Fruit fly (Drosophila melanogaster) whole organism, embryonic: ENCODE measurements around the gene CG42455.

Experiments
- Bgb ChIP-seq: fragments of 200-800 bp; sonication (Bioruptor generic); IDR thresholded peaks from 2 replicates; pipeline ENCODE4 v1.3.6; 2022; ENCODE audit warnings: missing biosample characterization, missing genetic modification characterization; ENCODE audit not compliant: partially characterized antibody
- Bteb2 ChIP-seq: fragments of 200-800 bp; sonication (Bioruptor generic); optimal IDR thresholded peaks from 2 replicates; lab custom pipeline; 2016; ENCODE audit warnings: missing biosample characterization, missing genetic modification characterization
- CG14050 ChIP-seq: fragments of 200-800 bp; sonication (Bioruptor generic); IDR thresholded peaks from 3 replicates; pipeline ENCODE4 v1.3.6; 2022; ENCODE audit warnings: missing biosample characterization, missing genetic modification characterization
- CG15514 ChIP-seq: fragments of 200-800 bp; sonication (Bioruptor generic); optimal IDR thresholded peaks from 3 replicates; lab custom pipeline; 2017; ENCODE audit warnings: missing biosample characterization, missing genetic modification characterization, mild to moderate bottlenecking, moderate library complexity, missing genetic modification reagents
- CG17361 ChIP-seq: fragments of 200-800 bp; sonication (Bioruptor generic); IDR thresholded peaks from 3 replicates; pipeline ENCODE4 v1.3.6; 2022; ENCODE audit warnings: missing biosample characterization, missing genetic modification characterization
- CG18619 ChIP-seq: fragments of 200-800 bp; sonication (Bioruptor generic); optimal IDR thresholded peaks from 3 replicates; lab custom pipeline; 2017; ENCODE audit warnings: missing biosample characterization, mild to moderate bottlenecking, missing genetic modification characterization
- CG2120 ChIP-seq: fragments of 200-800 bp; sonication (Bioruptor generic); optimal IDR thresholded peaks from 3 replicates; lab custom pipeline; 2016; ENCODE audit warnings: missing biosample characterization, missing genetic modification characterization
- CG2678 ChIP-seq: fragments of 200-800 bp; sonication (Bioruptor generic); optimal IDR thresholded peaks from 3 replicates; lab custom pipeline; 2019; ENCODE audit warnings: missing biosample characterization, mild to moderate bottlenecking, missing genetic modification characterization, moderate library complexity
- CG31388 ChIP-seq: fragments of 200-800 bp; sonication (Bioruptor generic); optimal IDR thresholded peaks from 2 replicates; lab custom pipeline; 2016; ENCODE audit warnings: missing biosample characterization, missing genetic modification characterization
- CG3407 ChIP-seq: fragments of 200-800 bp; sonication (Bioruptor generic); optimal IDR thresholded peaks from 2 replicates; lab custom pipeline; 2018; ENCODE audit warnings: missing biosample characterization, mild to moderate bottlenecking, missing genetic modification characterization
- CG3726 ChIP-seq: fragments of 200-800 bp; sonication (Bioruptor generic); IDR thresholded peaks from 3 replicates; pipeline ENCODE4, ENCODE4 v1.3.6; 2022; ENCODE audit warnings: missing biosample characterization, missing genetic modification characterization
- CG3838 ChIP-seq: fragments of 200-800 bp; sonication (Bioruptor generic); optimal IDR thresholded peaks from 3 replicates; lab custom pipeline; 2016; ENCODE audit warnings: missing biosample characterization, missing genetic modification characterization
- CG4282 ChIP-seq: fragments of 200-800 bp; sonication (Bioruptor generic); optimal IDR thresholded peaks from 2 replicates; lab custom pipeline; 2016; ENCODE audit warnings: missing biosample characterization, missing genetic modification characterization
- CG4360 ChIP-seq: fragments of 200-800 bp; sonication (Bioruptor generic); IDR thresholded peaks from 2 replicates; pipeline ENCODE4 v1.3.6; 2022; ENCODE audit warnings: missing biosample characterization, missing genetic modification characterization
- CG5245 ChIP-seq: fragments of 200-800 bp; sonication (Bioruptor generic); optimal IDR thresholded peaks from 3 replicates; lab custom pipeline; 2016; ENCODE audit warnings: missing biosample characterization, missing genetic modification characterization
- CG7928 ChIP-seq: fragments of 200-800 bp; sonication (Bioruptor generic); optimal IDR thresholded peaks from 2 replicates; lab custom pipeline; 2017; ENCODE audit warnings: missing biosample characterization, mild to moderate bottlenecking, missing genetic modification characterization
- CG7963 ChIP-seq: fragments of 200-800 bp; sonication (Bioruptor generic); IDR thresholded peaks from 3 replicates; pipeline ENCODE4 v1.3.6; 2022; ENCODE audit warnings: missing biosample characterization, missing genetic modification characterization; ENCODE audit not compliant: partially characterized antibody
- Deaf1 ChIP-seq: fragments of 200-800 bp; optimal IDR thresholded peaks from 3 replicates; lab custom pipeline; 2019; ENCODE audit warnings: missing biosample characterization, mild to moderate bottlenecking, missing genetic modification characterization, moderate library complexity
- Doc3 ChIP-seq: fragments of 200-800 bp; sonication (Bioruptor generic); IDR thresholded peaks from 3 replicates; pipeline ENCODE4 v1.3.6; 2022; ENCODE audit warnings: missing biosample characterization, missing genetic modification characterization; ENCODE audit not compliant: partially characterized antibody
- Drgx ChIP-seq: fragments of 200-800 bp; sonication (Bioruptor generic); IDR thresholded peaks from 2 replicates; pipeline ENCODE4 v1.3.6; 2022; ENCODE audit warnings: missing biosample characterization, missing genetic modification characterization
- E2f1 ChIP-seq: fragments of 200-800 bp; sonication (Bioruptor generic); IDR thresholded peaks from 2 replicates; pipeline ENCODE4 v1.3.6; 2022; ENCODE audit warnings: missing biosample characterization, missing genetic modification characterization
- E2f2 ChIP-seq: fragments of 200-800 bp; sonication (Bioruptor generic); IDR thresholded peaks from 2 replicates; pipeline ENCODE4 v1.3.6; 2022; ENCODE audit warnings: missing biosample characterization, missing genetic modification characterization
- Eip74EF ChIP-seq, 2 experiments: fragments of 200-800 bp in 1 of 2; fragments of >200 bp in 1 of 2; sonication (Bioruptor generic) in 1 of 2; optimal IDR thresholded peaks; 2 replicates each; lab custom pipeline; 2017 to 2019; ENCODE audit warnings: missing biosample characterization in 2 of 2, missing genetic modification characterization in 2 of 2, mild to moderate bottlenecking in 1 of 2, moderate library complexity in 1 of 2
- Fer1 ChIP-seq: fragments of 200-800 bp; sonication (Bioruptor generic); optimal IDR thresholded peaks from 2 replicates; lab custom pipeline; 2017; ENCODE audit warnings: missing biosample characterization, mild to moderate bottlenecking, missing genetic modification characterization
- HLH3B ChIP-seq: fragments of 200-800 bp; sonication (Bioruptor generic); IDR thresholded peaks from 2 replicates; pipeline ENCODE4 v1.3.6; 2022; ENCODE audit warnings: missing biosample characterization, missing genetic modification characterization
- Mad ChIP-seq: fragments of 200-800 bp; sonication (Bioruptor generic); optimal IDR thresholded peaks from 2 replicates; lab custom pipeline; 2016; ENCODE audit warnings: missing biosample characterization, missing genetic modification characterization
- Max ChIP-seq: fragments of 200-800 bp; sonication (Bioruptor generic); optimal IDR thresholded peaks from 2 replicates; lab custom pipeline; 2016; ENCODE audit warnings: missing biosample characterization, mild to moderate bottlenecking, missing genetic modification characterization
- Mrtf ChIP-seq: fragments of 200-800 bp; sonication (Bioruptor generic); IDR thresholded peaks from 3 replicates; pipeline ENCODE4 v1.3.6; 2022; ENCODE audit warnings: missing biosample characterization, missing genetic modification characterization
- NC2β ChIP-seq: fragments of 200-800 bp; sonication (Bioruptor generic); optimal IDR thresholded peaks from 2 replicates; lab custom pipeline; 2016; ENCODE audit warnings: missing biosample characterization, missing genetic modification characterization
- Nf-YB ChIP-seq: fragments of 200-800 bp; sonication (Bioruptor generic); optimal IDR thresholded peaks from 3 replicates; lab custom pipeline; 2019; ENCODE audit warnings: missing biosample characterization, mild to moderate bottlenecking, missing genetic modification characterization, moderate library complexity
- Ravus ChIP-seq: fragments of 200-800 bp; sonication (Bioruptor generic); IDR thresholded peaks from 2 replicates; pipeline ENCODE4 v1.3.6; 2022; ENCODE audit warnings: missing biosample characterization, missing genetic modification characterization
- Sry-δ ChIP-seq: fragments of 200-800 bp; sonication (Bioruptor generic); optimal IDR thresholded peaks from 2 replicates; lab custom pipeline; 2016; ENCODE audit warnings: missing biosample characterization, missing genetic modification characterization
- Taf1 ChIP-seq: fragments of 200-800 bp; sonication (Bioruptor generic); IDR thresholded peaks from 2 replicates; pipeline ENCODE4 v1.3.6; 2022; ENCODE audit warnings: missing biosample characterization, missing genetic modification characterization
- ase ChIP-seq: fragments of 200-800 bp; sonication (Bioruptor generic); IDR thresholded peaks from 3 replicates; pipeline ENCODE4 v1.3.6; 2022; ENCODE audit warnings: missing biosample characterization, missing genetic modification characterization
- crc ChIP-seq: fragments of 200-800 bp; sonication (Bioruptor generic); optimal IDR thresholded peaks from 2 replicates; lab custom pipeline; 2016; ENCODE audit warnings: missing biosample characterization, missing genetic modification characterization
- disco-r ChIP-seq: fragments of 200-800 bp; sonication (Bioruptor generic); optimal IDR thresholded peaks from 2 replicates; lab custom pipeline; 2016; ENCODE audit warnings: missing biosample characterization, missing genetic modification characterization
- exex ChIP-seq: fragments of 200-800 bp; sonication (Bioruptor generic); optimal IDR thresholded peaks from 4 replicates; lab custom pipeline; 2018; ENCODE audit warnings: missing biosample characterization, mild to moderate bottlenecking, missing genetic modification characterization, moderate library complexity
- fu2 ChIP-seq: fragments of 200-800 bp; sonication (Bioruptor generic); optimal IDR thresholded peaks from 2 replicates; lab custom pipeline; 2016; ENCODE audit warnings: missing biosample characterization, missing genetic modification characterization
- gcm2 ChIP-seq: fragments of 200-800 bp; sonication (Bioruptor generic); optimal IDR thresholded peaks from 2 replicates; lab custom pipeline; 2016; ENCODE audit warnings: missing biosample characterization, missing genetic modification characterization
- gem ChIP-seq: fragments of 200-800 bp; sonication (Bioruptor generic); optimal IDR thresholded peaks from 2 replicates; lab custom pipeline; 2019; ENCODE audit warnings: missing biosample characterization, mild to moderate bottlenecking, missing genetic modification characterization, moderate library complexity
- kni ChIP-seq: fragments of 200-800 bp; sonication (Bioruptor generic); optimal IDR thresholded peaks from 3 replicates; lab custom pipeline; 2017; ENCODE audit warnings: mild to moderate bottlenecking, missing biosample characterization, missing genetic modification reagents, missing genetic modification characterization
- lbe ChIP-seq: fragments of 200-800 bp; sonication (Bioruptor generic); optimal IDR thresholded peaks from 2 replicates; lab custom pipeline; 2016; ENCODE audit warnings: missing biosample characterization, mild to moderate bottlenecking, missing genetic modification characterization
- lola ChIP-seq, 3 experiments: fragments of >200 bp in 2 of 3; fragments of 200-800 bp in 1 of 3; sonication (Bioruptor generic) in 1 of 3; optimal IDR thresholded peaks; 2 replicates each; lab custom pipeline; 2017 to 2019; ENCODE audit warnings: missing biosample characterization in 3 of 3, missing genetic modification characterization in 3 of 3, mild to moderate bottlenecking in 1 of 3, moderate library complexity in 1 of 3
- mirr ChIP-seq: fragments of 200-800 bp; sonication (Bioruptor generic); optimal IDR thresholded peaks from 3 replicates; lab custom pipeline; 2018; ENCODE audit warnings: missing biosample characterization, mild to moderate bottlenecking, missing genetic modification characterization
- pzg ChIP-seq: fragments of 200-800 bp; sonication (Bioruptor generic); optimal IDR thresholded peaks from 3 replicates; lab custom pipeline; 2018; ENCODE audit warnings: missing biosample characterization, mild to moderate bottlenecking, missing genetic modification characterization, moderate library complexity
- schlank ChIP-seq: fragments of 200-800 bp; sonication (Bioruptor generic); optimal IDR thresholded peaks from 2 replicates; lab custom pipeline; 2018; ENCODE audit warnings: missing biosample characterization, mild to moderate bottlenecking, missing genetic modification characterization
- scrt ChIP-seq: fragments of 200-800 bp; sonication (Bioruptor generic); optimal IDR thresholded peaks from 2 replicates; lab custom pipeline; 2018; ENCODE audit warnings: missing biosample characterization, mild to moderate bottlenecking, missing genetic modification characterization, moderate library complexity
- sisA ChIP-seq: fragments of 200-800 bp; sonication (Bioruptor generic); IDR thresholded peaks from 2 replicates; pipeline ENCODE4 v1.3.6; 2022; ENCODE audit warnings: missing biosample characterization, missing genetic modification characterization
- so ChIP-seq: fragments of 200-800 bp; sonication (Bioruptor generic); IDR thresholded peaks from 3 replicates; pipeline ENCODE4 v1.3.6; 2022; ENCODE audit warnings: missing biosample characterization, missing genetic modification characterization
- tap ChIP-seq: fragments of 200-800 bp; optimal IDR thresholded peaks from 3 replicates; lab custom pipeline; 2019; ENCODE audit warnings: missing biosample characterization, mild to moderate bottlenecking, missing genetic modification characterization, moderate library complexity

The CG42455 gene

dm6 chr3L:9972007-9972856, at the start of gene CG42455, which contains the start of the genes CG6674 and vnc (continued):
- TF ChIP-seq fu2 (GFP tag; lab: Kevin White, UChicago): no peak
- TF ChIP-seq CG7963 (GFP tag; lab: Robert Waterston, UW): no peak
- TF ChIP-seq Doc3 (GFP tag; lab: Robert Waterston, UW): no peak
- TF ChIP-seq CG2678 (tag; lab: Kevin White, UChicago): no peak
- TF ChIP-seq Taf1: no peak
- no peak for TF ChIP-seq CG31388
- peak; percentile 40 for TF ChIP-seq gem (tag; lab: Kevin White, UChicago)
- peak; percentile 41 for TF ChIP-seq Max
- TF ChIP-seq tap: no peak
- TF ChIP-seq Bteb2 (GFP tag; lab: Kevin White, UChicago): no peak
- TF ChIP-seq CG18619 (GFP tag; lab: Kevin White, UChicago): no peak
- no peak for TF ChIP-seq E2f2 (GFP tag; lab: Robert Waterston, UW)
- no peak for TF ChIP-seq kni (GFP tag; lab: Kevin White, UChicago)
- TF ChIP-seq CG17361 (GFP tag; lab: Robert Waterston, UW): peak; percentile 56; the same call in 2 of the 3 replicates
- TF ChIP-seq Mad: no peak
- TF ChIP-seq CG2120 (GFP tag; lab: Kevin White, UChicago): peak; percentile 58
- no peak for TF ChIP-seq CG3726
- no peak for TF ChIP-seq scrt (GFP tag; lab: Kevin White, UChicago)
- no peak for TF ChIP-seq lbe (GFP tag; lab: Kevin White, UChicago)
- TF ChIP-seq mirr (GFP tag; lab: Kevin White, UChicago): no peak
- TF ChIP-seq crc (GFP tag; lab: Kevin White, UChicago): no peak
- peak; percentile 23 for TF ChIP-seq NC2β
- TF ChIP-seq CG4282: no peak
- no peak for TF ChIP-seq Mrtf (GFP tag; lab: Robert Waterston, UW)
- no peak for TF ChIP-seq Ravus (GFP tag; lab: Robert Waterston, UW)
- TF ChIP-seq Eip74EF (GFP tag; optimal IDR thresholded peaks at IDR 0.05; lab: Kevin White, UChicago): no peak
- no peak for TF ChIP-seq CG4360 (GFP tag; lab: Robert Waterston, UW)
- TF ChIP-seq Sry-δ (GFP tag; lab: Kevin White, UChicago): no peak
- peak; percentile 89 for TF ChIP-seq CG7928 (GFP tag; lab: Kevin White, UChicago)
- TF ChIP-seq HLH3B (GFP tag; lab: Robert Waterston, UW): no peak
- no peak for TF ChIP-seq schlank
- peak; percentile 11 for TF ChIP-seq CG15514
- no peak for TF ChIP-seq gcm2 (GFP tag; lab: Kevin White, UChicago)
- no peak for TF ChIP-seq Deaf1 (tag; lab: Kevin White, UChicago)
- TF ChIP-seq E2f1 (GFP tag; lab: Robert Waterston, UW): no peak
- no peak for TF ChIP-seq sisA (GFP tag; lab: Robert Waterston, UW)
- TF ChIP-seq ase (GFP tag; lab: Robert Waterston, UW): no peak
- peak; percentile 55 for TF ChIP-seq pzg (GFP tag; lab: Kevin White, UChicago)
- peak; percentile 32 for TF ChIP-seq CG3407
- TF ChIP-seq lola (GFP tag; optimal IDR thresholded peaks at IDR 0.05; lab: Kevin White, UChicago): no peak
- no peak for TF ChIP-seq disco-r (GFP tag; lab: Kevin White, UChicago)
- no peak for TF ChIP-seq exex
- no peak for TF ChIP-seq so (GFP tag; lab: Robert Waterston, UW)
- TF ChIP-seq CG3838 (GFP tag; lab: Kevin White, UChicago): no peak
- no peak for TF ChIP-seq Drgx (GFP tag; lab: Robert Waterston, UW)
- peak; percentile 12 for TF ChIP-seq CG5245 (GFP tag; lab: Kevin White, UChicago)
- TF ChIP-seq CG14050: no peak
- no peak for TF ChIP-seq Nf-YB
- TF ChIP-seq Fer1 (GFP tag; lab: Kevin White, UChicago): peak; percentile 16
- no peak for TF ChIP-seq Bgb
